Worm (Caenorhabditis elegans) whole organism, L3 larva: ENCODE data around the gene C44C1.6.

ENCODE experiments used
- R02D3.7 ChIP-seq: fragments of 150-350 bp; optimal IDR thresholded peaks from 2 replicates; lab custom pipeline; 2014; ENCODE audit warnings: missing biosample characterization, missing genetic modification characterization
- aly-2 ChIP-seq: fragments of 150-350 bp; optimal IDR thresholded peaks from 2 replicates; lab custom pipeline; 2014; ENCODE audit warnings: missing biosample characterization, missing genetic modification characterization
- ama-1 ChIP-seq: fragments of 150-350 bp; optimal IDR thresholded peaks from 2 replicates; lab custom pipeline; 2018
- ceh-28 ChIP-seq: fragments of 150-350 bp; optimal IDR thresholded peaks from 2 replicates; lab custom pipeline; 2014; ENCODE audit warnings: missing biosample characterization, missing genetic modification reagents, missing genetic modification characterization
- ceh-82 ChIP-seq: fragments of 150-350 bp; optimal IDR thresholded peaks from 2 replicates; lab custom pipeline; 2014; ENCODE audit warnings: missing biosample characterization, missing genetic modification characterization
- ceh-9 ChIP-seq: sonication (generic microtip); optimal IDR thresholded peaks from 2 replicates; lab custom pipeline; 2018; ENCODE audit warnings: missing biosample characterization, missing genetic modification characterization
- daf-12 ChIP-seq: fragments of 150-350 bp; optimal IDR thresholded peaks from 2 replicates; lab custom pipeline; 2014; ENCODE audit warnings: missing biosample characterization, missing genetic modification reagents, missing genetic modification characterization
- egl-27 ChIP-seq: sonication (generic microtip); optimal IDR thresholded peaks from 4 replicates; lab custom pipeline; 2017; ENCODE audit warnings: missing biosample characterization, missing genetic modification reagents, missing genetic modification characterization
- egl-5 ChIP-seq: fragments of 150-350 bp; optimal IDR thresholded peaks from 2 replicates; lab custom pipeline; 2017; ENCODE audit warnings: missing biosample characterization, missing genetic modification reagents, missing genetic modification characterization, inconsistent platforms
- elt-2 ChIP-seq: sonication (generic microtip); optimal IDR thresholded peaks from 2 replicates; lab custom pipeline; 2016; ENCODE audit warnings: missing genetic modification reagents, mild to moderate bottlenecking, missing genetic modification characterization, missing compliant biosample characterization
- fkh-10 ChIP-seq: sonication (generic microtip); optimal IDR thresholded peaks from 2 replicates; lab custom pipeline; 2017; ENCODE audit warnings: missing biosample characterization, missing genetic modification reagents, missing genetic modification characterization
- fos-1 ChIP-seq: fragments of 150-350 bp; optimal IDR thresholded peaks from 2 replicates; lab custom pipeline; 2014; ENCODE audit warnings: missing biosample characterization, missing genetic modification characterization
- hmg-11 ChIP-seq: sonication (generic microtip); optimal IDR thresholded peaks from 2 replicates; lab custom pipeline; 2016; ENCODE audit warnings: missing genetic modification characterization, missing compliant biosample characterization
- jun-1 ChIP-seq: fragments of 150-350 bp; optimal IDR thresholded peaks from 2 replicates; lab custom pipeline; 2014; ENCODE audit warnings: missing biosample characterization, missing genetic modification reagents, missing genetic modification characterization
- lin-15B ChIP-seq: fragments of 150-350 bp; optimal IDR thresholded peaks from 2 replicates; lab custom pipeline; 2014; ENCODE audit warnings: missing biosample characterization, missing genetic modification characterization
- lin-39 ChIP-seq: fragments of 150-350 bp; optimal IDR thresholded peaks from 2 replicates; lab custom pipeline; 2018; ENCODE audit warnings: missing biosample characterization, missing genetic modification reagents, missing genetic modification characterization
- lsy-12 ChIP-seq: sonication (generic microtip); optimal IDR thresholded peaks from 2 replicates; lab custom pipeline; 2016; ENCODE audit warnings: mild to moderate bottlenecking, missing genetic modification characterization, missing compliant biosample characterization
- mdl-1 ChIP-seq: fragments of 150-350 bp; optimal IDR thresholded peaks from 2 replicates; lab custom pipeline; 2014; ENCODE audit warnings: missing biosample characterization, missing genetic modification characterization
- mml-1 ChIP-seq: fragments of 150-350 bp; sonication (generic microtip); optimal IDR thresholded peaks from 3 replicates; lab custom pipeline; 2014; ENCODE audit warnings: missing biosample characterization, missing genetic modification characterization
- nfya-1 ChIP-seq: sonication (generic microtip); optimal IDR thresholded peaks from 2 replicates; lab custom pipeline; 2017; ENCODE audit warnings: missing genetic modification characterization, mild to moderate bottlenecking, missing compliant biosample characterization, antibody characterized with exemption, moderate library complexity; ENCODE audit not compliant: insufficient read depth
- nhr-12 ChIP-seq: fragments of 150-350 bp; optimal IDR thresholded peaks from 2 replicates; lab custom pipeline; 2014; ENCODE audit warnings: missing biosample characterization, missing genetic modification characterization
- nhr-23 ChIP-seq: fragments of 150-350 bp; optimal IDR thresholded peaks from 2 replicates; lab custom pipeline; 2014; ENCODE audit warnings: missing biosample characterization, missing genetic modification reagents, missing genetic modification characterization
- nhr-25 ChIP-seq: sonication (generic microtip); optimal IDR thresholded peaks from 2 replicates; lab custom pipeline; 2017; ENCODE audit warnings: missing biosample characterization, missing genetic modification characterization
- nhr-28 ChIP-seq: fragments of 150-350 bp; optimal IDR thresholded peaks from 2 replicates; lab custom pipeline; 2014; ENCODE audit warnings: missing biosample characterization, missing genetic modification characterization
- nhr-43 ChIP-seq: sonication (generic microtip); optimal IDR thresholded peaks from 2 replicates; lab custom pipeline; 2016; ENCODE audit warnings: mild to moderate bottlenecking, missing genetic modification characterization, missing compliant biosample characterization; ENCODE audit not compliant: poor library complexity, severe bottlenecking
- nhr-67 ChIP-seq: fragments of 150-350 bp; optimal IDR thresholded peaks from 2 replicates; lab custom pipeline; 2014; ENCODE audit warnings: missing biosample characterization, missing genetic modification characterization
- nhr-76 ChIP-seq: fragments of 150-350 bp; sonication (generic microtip); optimal IDR thresholded peaks from 5 replicates; lab custom pipeline; 2014; ENCODE audit warnings: missing biosample characterization, missing genetic modification characterization
- nhr-77 ChIP-seq: fragments of 150-350 bp; optimal IDR thresholded peaks from 2 replicates; lab custom pipeline; 2014; ENCODE audit warnings: missing biosample characterization, missing genetic modification characterization
- pha-4 ChIP-seq: fragments of 150-350 bp; optimal IDR thresholded peaks from 2 replicates; lab custom pipeline; 2014; ENCODE audit warnings: missing biosample characterization, missing genetic modification reagents, missing genetic modification characterization
- pqm-1 ChIP-seq: fragments of 150-350 bp; optimal IDR thresholded peaks from 2 replicates; lab custom pipeline; 2017; ENCODE audit warnings: missing biosample characterization, missing genetic modification characterization, inconsistent platforms
- skn-1 ChIP-seq: fragments of 150-350 bp; optimal IDR thresholded peaks from 2 replicates; lab custom pipeline; 2014; ENCODE audit warnings: missing biosample characterization, missing genetic modification characterization
- snpc-4 ChIP-seq: fragments of 150-350 bp; optimal IDR thresholded peaks from 2 replicates; lab custom pipeline; 2014; ENCODE audit warnings: missing biosample characterization, missing genetic modification characterization
- tbx-2 ChIP-seq: sonication (generic microtip); optimal IDR thresholded peaks from 2 replicates; lab custom pipeline; 2016; ENCODE audit warnings: mild to moderate bottlenecking, missing genetic modification characterization, missing compliant biosample characterization
- unc-39 ChIP-seq: sonication (generic microtip); optimal IDR thresholded peaks from 4 replicates; lab custom pipeline; 2017; ENCODE audit warnings: missing biosample characterization, missing genetic modification characterization
- zag-1 ChIP-seq: fragments of 150-350 bp; optimal IDR thresholded peaks from 2 replicates; lab custom pipeline; 2014; ENCODE audit warnings: missing biosample characterization, missing genetic modification characterization
- ztf-11 ChIP-seq: fragments of 150-350 bp; optimal IDR thresholded peaks from 2 replicates; lab custom pipeline; 2014; ENCODE audit warnings: missing biosample characterization, missing genetic modification characterization

The C44C1.6 gene

DNA sequence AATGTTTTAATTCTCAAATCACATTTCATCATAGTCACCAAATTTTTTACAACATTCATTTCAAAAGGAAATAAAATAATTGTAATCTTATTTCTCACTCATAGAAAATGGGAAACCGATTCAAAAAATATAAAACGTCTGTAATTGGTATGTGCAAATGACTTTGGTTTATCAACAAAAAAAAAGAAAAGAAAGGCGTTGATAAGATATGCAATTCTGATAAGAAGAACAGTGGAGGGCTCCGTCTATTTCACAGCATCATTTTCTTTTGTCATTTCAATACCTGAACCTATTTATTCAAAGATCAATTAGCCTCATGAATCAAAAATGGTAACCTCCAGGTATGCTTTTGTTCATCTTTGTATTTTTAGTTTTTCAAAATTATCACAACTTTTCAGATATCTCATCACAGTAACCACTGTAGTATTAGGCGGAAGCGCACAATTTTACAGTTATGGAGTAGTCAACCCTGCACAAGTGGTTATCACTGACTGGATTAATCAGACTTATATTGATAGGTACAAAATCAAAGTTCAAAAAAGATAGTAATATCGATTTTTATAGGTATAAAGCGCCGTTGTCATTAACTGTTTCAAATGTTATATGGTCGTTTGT, 31.7 kb downstream of the C44C1.6 start, which contains the start of gene F53H8.3:
Gene F53H8.3 (plus strand): TSS at position 275 of the 615 bp plus-strand sequence.
- TF ChIP-seq hmg-11 (tag; lab: Kevin White, UChicago), result no peak
- TF ChIP-seq elt-2 (tag; lab: Kevin White, UChicago), result peak; percentile 92
- no peak for TF ChIP-seq ceh-82 (tag; lab: Kevin White, UChicago)
- TF ChIP-seq mdl-1 (tag; lab: Kevin White, UChicago), result no peak
- TF ChIP-seq nhr-77 (tag; lab: Kevin White, UChicago), result no peak
- TF ChIP-seq unc-39 (tag; lab: Kevin White, UChicago), result no peak
- TF ChIP-seq nhr-23, result no peak
- TF ChIP-seq pqm-1, result no peak
- TF ChIP-seq daf-12 (tag; lab: Kevin White, UChicago), result no peak
- no peak for TF ChIP-seq nfya-1
- no peak for TF ChIP-seq lsy-12 (tag; lab: Kevin White, UChicago)
- no peak for TF ChIP-seq egl-27 (tag; lab: Kevin White, UChicago)
- TF ChIP-seq ceh-28 (tag; lab: Kevin White, UChicago), result no peak
- TF ChIP-seq ama-1 (lab: Kevin White, UChicago), result no peak
- TF ChIP-seq ceh-9 (tag; lab: Kevin White, UChicago), result no peak
- TF ChIP-seq pha-4, result peak; percentile 27
- TF ChIP-seq, all 47 proteins: peak for 2

DNA sequence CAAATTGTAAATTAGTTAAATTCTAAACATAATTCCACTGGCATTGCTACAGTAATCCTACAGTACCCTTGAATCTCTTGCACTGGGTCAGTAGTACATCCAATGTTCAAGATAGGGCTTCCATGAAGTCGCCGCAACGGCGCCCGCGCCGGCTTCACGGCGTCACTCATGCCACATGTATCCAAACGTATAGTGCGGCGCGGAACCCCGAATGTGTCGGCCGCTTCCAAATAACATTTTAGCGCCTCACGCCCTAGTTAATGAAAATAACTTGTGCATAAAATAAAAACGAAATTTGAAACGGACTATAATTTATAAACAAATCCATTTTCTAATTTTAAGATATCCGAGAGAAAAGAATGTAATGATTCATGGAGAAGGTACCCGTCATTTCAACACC, 34.1 kb downstream of the C44C1.6 start:
- TF ChIP-seq zag-1 (tag; lab: Kevin White, UChicago) (no peak), snpc-4 (peak; percentile 47)

DNA sequence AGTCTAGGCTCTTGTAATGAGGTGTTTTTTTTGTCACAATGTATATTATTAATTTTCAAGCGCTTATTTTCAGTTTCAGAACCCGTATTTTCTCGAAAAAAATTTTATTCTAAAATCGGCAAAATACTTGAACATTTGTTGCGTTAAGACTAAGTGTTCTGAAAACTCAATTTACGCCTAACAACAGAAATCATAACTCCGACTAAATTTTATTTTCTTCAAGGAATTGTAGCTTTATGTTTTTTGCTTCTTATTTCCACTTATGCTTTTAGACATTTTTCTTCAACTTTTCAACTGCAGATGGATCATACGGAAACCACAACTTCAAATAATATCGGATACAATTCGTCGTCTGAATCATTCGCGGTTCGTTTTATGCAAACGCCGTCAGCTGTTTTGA, 36.6 kb downstream of the C44C1.6 start, which contains the start of gene F35H12.1:
Gene F35H12.1 (plus strand): TSS at position 301 of the 400 bp plus-strand sequence.
- TF ChIP-seq fkh-10 (no peak), unc-39 (tag; lab: Kevin White, UChicago) (no peak), tbx-2 (no peak), fos-1 (no peak), skn-1 (tag; lab: Kevin White, UChicago) (no peak), aly-2 (tag; lab: Kevin White, UChicago) (no peak), mdl-1 (tag; lab: Kevin White, UChicago) (no peak), nhr-76 (tag; lab: Kevin White, UChicago) (no peak), lsy-12 (tag; lab: Kevin White, UChicago) (no peak)

DNA sequence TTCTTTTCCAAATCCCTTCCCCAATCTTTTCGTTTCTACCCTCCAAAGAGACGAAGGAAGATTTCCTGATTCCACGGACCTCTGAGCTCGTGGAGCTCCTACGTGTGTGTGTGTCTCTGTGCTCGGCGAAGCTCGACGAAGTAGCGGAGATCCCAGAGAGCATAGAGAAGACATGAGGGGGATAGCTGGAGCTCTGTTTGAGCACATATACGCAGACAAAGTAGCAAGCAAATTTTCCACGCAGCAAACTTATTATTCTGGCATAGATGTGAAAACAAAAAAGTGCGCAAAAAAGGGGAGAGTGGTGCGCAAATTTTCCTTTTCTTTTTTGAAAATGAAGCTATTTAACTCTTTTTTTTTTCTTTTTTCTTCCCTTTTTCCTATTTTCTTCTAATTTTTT, 37.2 kb downstream of the C44C1.6 start:
- no peak for TF ChIP-seq egl-27 (tag; lab: Kevin White, UChicago)
- no peak for TF ChIP-seq aly-2 (tag; lab: Kevin White, UChicago)
- no peak for TF ChIP-seq daf-12 (tag; lab: Kevin White, UChicago)
- TF ChIP-seq nhr-23, result no peak
- TF ChIP-seq jun-1, result no peak
- TF ChIP-seq egl-5 (tag; lab: Kevin White, UChicago), result no peak
- TF ChIP-seq fkh-10, result peak; percentile 69
- TF ChIP-seq unc-39 (tag; lab: Kevin White, UChicago), result no peak
- peak; percentile 36 for TF ChIP-seq lin-39 (tag; lab: Kevin White, UChicago)
- TF ChIP-seq lin-15B, result no peak
- no peak for TF ChIP-seq nhr-67
- TF ChIP-seq nfya-1, result peak; percentile 55
- TF ChIP-seq R02D3.7 (tag; lab: Kevin White, UChicago), result no peak
- no peak for TF ChIP-seq tbx-2
- peak; percentile 53 for TF ChIP-seq hmg-11 (tag; lab: Kevin White, UChicago)
- no peak for TF ChIP-seq nhr-43
- TF ChIP-seq pqm-1, result no peak
- TF ChIP-seq, all 47 proteins: peak for 4

DNA sequence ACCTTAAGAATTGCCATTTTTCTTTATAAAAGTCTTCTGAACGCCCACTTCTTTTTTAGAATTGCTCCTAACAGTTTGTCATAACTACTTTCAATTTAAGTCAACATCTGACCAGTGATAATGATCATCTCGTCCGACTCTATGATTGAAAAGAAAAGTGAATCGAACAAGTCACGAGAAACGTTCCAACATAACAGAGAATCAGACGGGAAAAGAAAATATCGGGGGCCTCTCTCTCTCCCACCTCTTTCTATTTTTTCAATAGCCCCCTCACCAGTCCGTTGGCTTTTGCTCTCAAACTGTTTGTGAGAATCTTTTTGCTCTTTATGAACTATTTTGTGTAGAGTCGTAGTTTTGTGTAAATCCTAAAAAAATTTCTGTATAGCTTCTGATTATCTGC, 42.4 kb downstream of the C44C1.6 start:
- TF ChIP-seq pha-4 (peak; percentile 69), R02D3.7 (tag; lab: Kevin White, UChicago) (no peak)

DNA sequence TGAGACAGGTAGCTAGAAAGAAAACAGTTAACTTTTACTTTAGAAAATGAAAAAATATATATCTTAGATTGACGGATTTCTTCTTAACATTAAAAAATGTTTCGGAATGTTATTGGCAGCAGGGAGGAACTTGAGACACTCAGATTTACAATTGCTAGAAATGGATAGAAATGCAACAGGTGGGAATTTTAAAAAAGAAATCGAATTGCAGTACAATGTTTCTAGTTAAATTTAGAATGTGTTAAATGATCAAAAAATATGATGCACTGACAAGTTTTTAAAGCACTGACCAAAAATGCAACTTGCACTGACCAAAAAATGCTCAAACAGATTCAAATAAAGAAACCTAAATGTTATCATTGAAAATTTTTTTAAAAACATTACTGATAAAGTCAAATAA, 43.9 kb downstream of the C44C1.6 start:
- TF ChIP-seq pha-4 (no peak), lsy-12 (tag; lab: Kevin White, UChicago) (no peak), egl-5 (tag; lab: Kevin White, UChicago) (no peak), mml-1 (tag; lab: Kevin White, UChicago) (no peak), nhr-43 (no peak), ceh-9 (tag; lab: Kevin White, UChicago) (no peak), skn-1 (tag; lab: Kevin White, UChicago) (no peak), aly-2 (tag; lab: Kevin White, UChicago) (no peak), unc-39 (tag; lab: Kevin White, UChicago) (no peak), nhr-28 (tag; lab: Kevin White, UChicago) (no peak), ztf-11 (no peak), fos-1 (no peak), nhr-25 (no peak), egl-27 (tag; lab: Kevin White, UChicago) (no peak), snpc-4 (no peak), nhr-12 (no peak), elt-2 (tag; lab: Kevin White, UChicago) (no peak)
